Fruit fly (Drosophila melanogaster): ENCODE results near the gene CG10650.

The CG10650 gene

dm6 chr2L:18957142-18957674 lies 38.5 kb downstream of the CG10650 start, which contains the start of gene Bhmt (continued):
- TF ChIP-seq Atf6 (GFP tag; IDR thresholded peaks at IDR 0.05) (peak; percentile 73), grn (GFP tag; optimal IDR thresholded peaks at IDR 0.05) (no peak), CG17829 (tag; optimal IDR thresholded peaks at IDR 0.05) (peak; percentile 71), CG4854 (GFP tag; optimal IDR thresholded peaks at IDR 0.05) (no peak), Nf-YA (GFP tag; IDR thresholded peaks at IDR 0.05) (no peak), Sox102F (GFP tag; optimal IDR thresholded peaks at IDR 0.05) (peak; percentile 62), CG33557 (GFP tag; optimal IDR thresholded peaks at IDR 0.05) (no peak), CG14710 (tag; optimal IDR thresholded peaks at IDR 0.05) (no peak), hkb (optimal IDR thresholded peaks at IDR 0.05) (no peak), hkb (GFP tag; IDR thresholded peaks at IDR 0.05) (peak; percentile 73), Sry-β (GFP tag; optimal IDR thresholded peaks at IDR 0.05) (no peak), CG8478 (optimal IDR thresholded peaks at IDR 0.05) (no peak), CG12659 (GFP tag; optimal IDR thresholded peaks at IDR 0.05) (peak; percentile 69), CG42726 (GFP tag; IDR thresholded peaks at IDR 0.05; ENCODE audit: partially characterized antibody) (no peak), zen2 (GFP tag; IDR thresholded peaks at IDR 0.05; ENCODE audit: partially characterized antibody) (no peak), CkIIα-i1 (GFP tag; IDR thresholded peaks at IDR 0.05) (no peak), br (optimal IDR thresholded peaks at IDR 0.05) (no peak), ttk (GFP tag; IDR thresholded peaks at IDR 0.05) (no peak), Rfx (GFP tag; IDR thresholded peaks at IDR 0.05) (peak; percentile 86), CG4707 (GFP tag; optimal IDR thresholded peaks at IDR 0.05) (no peak), Eip74EF (GFP tag; optimal IDR thresholded peaks at IDR 0.05) (peak in 1 of 2 experiments; percentile 47), seq (GFP tag; IDR thresholded peaks at IDR 0.05) (peak; percentile 64), tup (GFP tag; optimal IDR thresholded peaks at IDR 0.05) (no peak), CG4820 (GFP tag; optimal IDR thresholded peaks at IDR 0.05) (peak; percentile 40), insv (GFP tag; optimal IDR thresholded peaks at IDR 0.05) (no peak), cad (GFP tag; optimal IDR thresholded peaks at IDR 0.05) (no peak), Hey (tag; optimal IDR thresholded peaks at IDR 0.05) (no peak), CG31224 (GFP tag; IDR thresholded peaks at IDR 0.05) (peak; percentile 58), cato (GFP tag; optimal IDR thresholded peaks at IDR 0.05; ENCODE audit: borderline replicate concordance) (no peak), CG10543 (GFP tag; optimal IDR thresholded peaks at IDR 0.05) (peak; percentile 76), fd96Cb (tag; optimal IDR thresholded peaks at IDR 0.05) (peak; percentile 48), CG10462 (GFP tag; optimal IDR thresholded peaks at IDR 0.05) (no peak), da (GFP tag; optimal IDR thresholded peaks at IDR 0.05) (no peak), ATbp (GFP tag; optimal IDR thresholded peaks at IDR 0.05) (peak; percentile 17), CG8290 (GFP tag; optimal IDR thresholded peaks at IDR 0.05) (no peak), CG8290 (tag; optimal IDR thresholded peaks at IDR 0.05) (peak in 1 of 2 experiments; percentile 2), bbx (GFP tag; IDR thresholded peaks at IDR 0.05; ENCODE audit: partially characterized antibody) (no peak), unpg (GFP tag; optimal IDR thresholded peaks at IDR 0.05) (peak; percentile 71), Mrtf (GFP tag; IDR thresholded peaks at IDR 0.05) (peak; percentile 56; the same call in 1 of the 3 replicates), tgo (GFP tag; IDR thresholded peaks at IDR 0.05) (peak; percentile 63), CG9215 (GFP tag; IDR thresholded peaks at IDR 0.05) (peak; percentile 67), nmo (GFP tag; optimal IDR thresholded peaks at IDR 0.05) (peak; percentile 63), toy (GFP tag; IDR thresholded peaks at IDR 0.05) (peak; percentile 40; the same call in 1 of the 2 replicates), pum (GFP tag; optimal IDR thresholded peaks at IDR 0.05) (no peak), Opbp (GFP tag; IDR thresholded peaks at IDR 0.05; ENCODE audit: partially characterized antibody) (no peak), Mes4 (GFP tag; optimal IDR thresholded peaks at IDR 0.05) (no peak), CG1832 (GFP tag; optimal IDR thresholded peaks at IDR 0.05) (no peak), Oaz (GFP tag; IDR thresholded peaks at IDR 0.05) (no peak), CG18619 (GFP tag; optimal IDR thresholded peaks at IDR 0.05) (peak; percentile 63), hbn (GFP tag; IDR thresholded peaks at IDR 0.05; ENCODE audit: partially characterized antibody) (no peak), Optix (GFP tag; IDR thresholded peaks at IDR 0.05) (no peak)

Data from whole organism, embryonic.